Worm (Caenorhabditis elegans): ENCODE results near the gene Y43F8A.1.

DNA sequence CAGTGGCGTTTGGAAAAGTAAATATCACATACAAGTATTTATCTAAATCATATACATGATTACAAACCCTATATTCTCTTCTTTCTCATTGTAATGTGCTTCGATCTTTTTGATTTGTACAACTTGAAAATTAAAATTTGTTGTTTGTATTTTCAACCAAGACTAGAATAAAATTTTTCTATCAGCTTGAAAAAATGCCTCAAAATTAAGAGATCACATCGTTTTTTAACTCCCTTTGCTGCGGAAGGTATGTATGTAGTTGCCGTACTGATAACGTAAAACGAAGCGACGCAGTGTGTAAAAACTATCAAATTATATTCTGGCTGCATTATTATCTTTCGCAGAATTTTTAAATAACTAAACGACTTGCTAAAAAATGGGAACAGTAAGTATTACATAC, 47.5 kb downstream of the Y43F8A.1 start, which contains the start of gene C25F9.15:
- TF ChIP-seq unc-130 (tag; optimal IDR thresholded peaks at IDR 0.05) (no peak), egl-27 (tag; optimal IDR thresholded peaks at IDR 0.05) (no peak), lsy-2 (tag; optimal IDR thresholded peaks at IDR 0.05) (no peak), fos-1 (tag; optimal IDR thresholded peaks at IDR 0.05) (no peak), C04F5.9 (tag; optimal IDR thresholded peaks at IDR 0.05) (no peak), rnt-1 (tag; optimal IDR thresholded peaks at IDR 0.05) (no peak), unc-62 (GFP tag; optimal IDR thresholded peaks at IDR 0.05) (no peak), ztf-4 (tag; optimal IDR thresholded peaks at IDR 0.05) (no peak), nhr-84 (tag; optimal IDR thresholded peaks at IDR 0.05) (no peak), ceh-88 (GFP tag; IDR thresholded peaks at IDR 0.05) (no peak), nhr-76 (tag; optimal IDR thresholded peaks at IDR 0.05) (no peak), lin-35 (GFP tag; optimal IDR thresholded peaks at IDR 0.05) (no peak)

Data from whole organism, L1 larva.